Fruit fly (Drosophila melanogaster): ENCODE data around the gene U4-U6-60K.

The U4-U6-60K gene

dm6 chr3L:17465804-17466203, 47.9 kb downstream of the U4-U6-60K start, which contains the start of gene QIL1 (continued):
- no peak for TF ChIP-seq grn (GFP tag; optimal IDR thresholded peaks at IDR 0.05)
- TF ChIP-seq CG7987 (GFP tag; optimal IDR thresholded peaks at IDR 0.05) = no peak
- TF ChIP-seq CG9215 (GFP tag; IDR thresholded peaks at IDR 0.05) = no peak
- no peak for TF ChIP-seq CG5180 (GFP tag; optimal IDR thresholded peaks at IDR 0.05)
- TF ChIP-seq CG1529 (GFP tag; optimal IDR thresholded peaks at IDR 0.05) = no peak
- no peak for TF ChIP-seq CG16813 (GFP tag; IDR thresholded peaks at IDR 0.05; ENCODE audit: partially characterized antibody)
- TF ChIP-seq CG9437 (GFP tag; optimal IDR thresholded peaks at IDR 0.05) = no peak
- peak; percentile 71 for TF ChIP-seq YL-1 (GFP tag; optimal IDR thresholded peaks at IDR 0.05)
- TF ChIP-seq ara (GFP tag; IDR thresholded peaks at IDR 0.05) = no peak
- no peak for TF ChIP-seq tx (GFP tag; optimal IDR thresholded peaks at IDR 0.05)
- TF ChIP-seq nerfin-2 (GFP tag; IDR thresholded peaks at IDR 0.05; ENCODE audit: partially characterized antibody) = no peak
- TF ChIP-seq Dad (GFP tag; optimal IDR thresholded peaks at IDR 0.05) = no peak
- TF ChIP-seq ro (GFP tag; IDR thresholded peaks at IDR 0.05) = no peak
- no peak for TF ChIP-seq lmd (GFP tag; IDR thresholded peaks at IDR 0.05)
- TF ChIP-seq GATAe (GFP tag; conservative IDR thresholded peaks at IDR 0.05) = no peak
- TF ChIP-seq dati (GFP tag; IDR thresholded peaks at IDR 0.05) = no peak
- TF ChIP-seq hkb (optimal IDR thresholded peaks at IDR 0.05) = no peak
- TF ChIP-seq hkb (GFP tag; IDR thresholded peaks at IDR 0.05) = no peak
- no peak for TF ChIP-seq Bdp1 (GFP tag; optimal IDR thresholded peaks at IDR 0.05)
- TF ChIP-seq dmrt99B (tag; optimal IDR thresholded peaks at IDR 0.05) = no peak
- no peak for TF ChIP-seq CG11085 (GFP tag; IDR thresholded peaks at IDR 0.05)
- no peak for TF ChIP-seq Trl (optimal IDR thresholded peaks at IDR 0.05)
- TF ChIP-seq Trl (GFP tag; optimal IDR thresholded peaks at IDR 0.05) = no peak
- no peak for TF ChIP-seq Bteb2 (GFP tag; optimal IDR thresholded peaks at IDR 0.05)
- no peak for TF ChIP-seq cato (GFP tag; optimal IDR thresholded peaks at IDR 0.05; ENCODE audit: borderline replicate concordance)
- no peak for TF ChIP-seq CG10543 (GFP tag; optimal IDR thresholded peaks at IDR 0.05)
- TF ChIP-seq scrt (GFP tag; optimal IDR thresholded peaks at IDR 0.05) = no peak
- no peak for TF ChIP-seq nau (GFP tag; optimal IDR thresholded peaks at IDR 0.05)
- peak; percentile 42 for TF ChIP-seq CoRest (tag; optimal IDR thresholded peaks at IDR 0.05)
- TF ChIP-seq lov (optimal IDR thresholded peaks at IDR 0.05) = no peak
- no peak for TF ChIP-seq lov (GFP tag; IDR thresholded peaks at IDR 0.05)
- TF ChIP-seq ato (GFP tag; IDR thresholded peaks at IDR 0.05; ENCODE audit: partially characterized antibody) = no peak
- TF ChIP-seq CG32767 (GFP tag; IDR thresholded peaks at IDR 0.05) = no peak
- TF ChIP-seq Dp (GFP tag; optimal IDR thresholded peaks at IDR 0.05) = peak; percentile 62
- TF ChIP-seq H15 (GFP tag; IDR thresholded peaks at IDR 0.05) = no peak
- TF ChIP-seq HLH4C (GFP tag; IDR thresholded peaks at IDR 0.05; ENCODE audit: partially characterized antibody) = no peak
- no peak for TF ChIP-seq Antp (GFP tag; optimal IDR thresholded peaks at IDR 0.05)
- TF ChIP-seq pnt (GFP tag; optimal IDR thresholded peaks at IDR 0.05) = no peak
- TF ChIP-seq fd3F (GFP tag; optimal IDR thresholded peaks at IDR 0.05) = no peak
- TF ChIP-seq CG3281 (GFP tag; optimal IDR thresholded peaks at IDR 0.05) = no peak
- no peak for TF ChIP-seq ken (GFP tag; IDR thresholded peaks at IDR 0.05)
- no peak for TF ChIP-seq sisA (GFP tag; IDR thresholded peaks at IDR 0.05)
- no peak for TF ChIP-seq CG10462 (GFP tag; optimal IDR thresholded peaks at IDR 0.05)
- TF ChIP-seq CG15269 (tag; optimal IDR thresholded peaks at IDR 0.05) = no peak
- no peak for TF ChIP-seq wdn (GFP tag; IDR thresholded peaks at IDR 0.05)
- no peak for TF ChIP-seq CG15479 (GFP tag; optimal IDR thresholded peaks at IDR 0.05)
- no peak for TF ChIP-seq CG17359 (tag; optimal IDR thresholded peaks at IDR 0.05)
- no peak for TF ChIP-seq CG2678 (tag; optimal IDR thresholded peaks at IDR 0.05)
- no peak for TF ChIP-seq CG1602 (GFP tag; optimal IDR thresholded peaks at IDR 0.05)
- no peak for TF ChIP-seq CG8359 (GFP tag; optimal IDR thresholded peaks at IDR 0.05; ENCODE audit: borderline replicate concordance)
- TF ChIP-seq Xbp1 (GFP tag; optimal IDR thresholded peaks at IDR 0.05) = no peak
- TF ChIP-seq bcd (GFP tag; optimal IDR thresholded peaks at IDR 0.05) = no peak
- TF ChIP-seq CG1832 (GFP tag; optimal IDR thresholded peaks at IDR 0.05) = no peak
